Worm (Caenorhabditis elegans) whole organism, L4 larva: ENCODE data around the gene F46E10.2.

ENCODE experiments used
- F49E8.2 ChIP-seq: sonication (generic microtip); optimal IDR thresholded peaks from 2 replicates; lab custom pipeline; 2016; ENCODE audit warnings: missing compliant biosample characterization, mild to moderate bottlenecking, missing genetic modification characterization, borderline replicate concordance
- R02D3.7 ChIP-seq: fragments of 150-350 bp; sonication (generic microtip); optimal IDR thresholded peaks from 3 replicates; lab custom pipeline; 2014; ENCODE audit warnings: missing biosample characterization, missing genetic modification characterization
- T20F7.1 ChIP-seq: fragments of 200-800 bp; sonication (Bioruptor generic); optimal IDR thresholded peaks from 2 replicates; lab custom pipeline; 2018; ENCODE audit warnings: mild to moderate bottlenecking, missing genetic modification characterization, missing compliant biosample characterization
- T26A8.4 ChIP-seq: fragments of 200-800 bp; sonication (Bioruptor generic); IDR thresholded peaks from 2 replicates; pipeline ENCODE4 v1.3.6; 2022; ENCODE audit warnings: missing genetic modification characterization, missing compliant biosample characterization
- Y105C5A.15 ChIP-seq: fragments of 200-800 bp; sonication (Bioruptor generic); IDR thresholded peaks from 2 replicates; pipeline ENCODE4 v1.3.6; 2022; ENCODE audit warnings: missing genetic modification characterization, missing compliant biosample characterization
- Y48G9A.11 ChIP-seq: fragments of 200-800 bp; sonication (Bioruptor generic); IDR thresholded peaks from 2 replicates; pipeline ENCODE4 v1.3.6; 2022; ENCODE audit warnings: missing genetic modification reagents, missing genetic modification characterization, missing compliant biosample characterization
- Y5F2A.4 ChIP-seq: fragments of 200-800 bp; sonication (Bioruptor generic); optimal IDR thresholded peaks from 2 replicates; lab custom pipeline; 2018; ENCODE audit warnings: mild to moderate bottlenecking, missing genetic modification characterization, missing compliant biosample characterization
- ZK337.2 ChIP-seq: fragments of 200-800 bp; sonication (Bioruptor generic); IDR thresholded peaks from 2 replicates; pipeline ENCODE4 v1.3.6; 2022; ENCODE audit warnings: missing genetic modification reagents, missing genetic modification characterization, missing compliant biosample characterization
- ZK546.5 ChIP-seq, 2 experiments: sonication (generic microtip); optimal IDR thresholded peaks; 2 replicates each; lab custom pipeline; 2017; ENCODE audit warnings: missing biosample characterization in 2 of 2, missing genetic modification characterization in 2 of 2
- aly-2 ChIP-seq: sonication (generic microtip); optimal IDR thresholded peaks from 2 replicates; lab custom pipeline; 2018; ENCODE audit warnings: missing biosample characterization, missing genetic modification characterization
- arid-1 ChIP-seq: fragments of 200-800 bp; sonication (Bioruptor generic); conservative IDR thresholded peaks from 2 replicates; pipeline ENCODE4 v1.3.6; 2022; ENCODE audit warnings: missing genetic modification reagents, missing genetic modification characterization, missing compliant biosample characterization
- ceh-82 ChIP-seq: sonication (generic microtip); optimal IDR thresholded peaks from 2 replicates; lab custom pipeline; 2017; ENCODE audit warnings: missing biosample characterization, missing genetic modification characterization
- daf-12 ChIP-seq: fragments of 150-350 bp; optimal IDR thresholded peaks from 2 replicates; lab custom pipeline; 2014; ENCODE audit warnings: missing biosample characterization, missing genetic modification reagents, missing genetic modification characterization
- daf-16 ChIP-seq, 3 experiments: sonication (generic microtip); optimal IDR thresholded peaks; 2 replicates each; lab custom pipeline; 2016 to 2017; ENCODE audit warnings: missing genetic modification characterization in 3 of 3, missing genetic modification reagents in 3 of 3, mild to moderate bottlenecking in 2 of 3, missing compliant biosample characterization in 2 of 3, missing biosample characterization in 1 of 3, moderate library complexity in 1 of 3
- daf-19 ChIP-seq: fragments of 200-800 bp; sonication (Bioruptor generic); conservative IDR thresholded peaks from 2 replicates; pipeline ENCODE4 v1.3.6; 2022; ENCODE audit warnings: missing genetic modification characterization, missing compliant biosample characterization
- daf-8 ChIP-seq: fragments of 200-800 bp; sonication (Bioruptor generic); IDR thresholded peaks from 2 replicates; pipeline ENCODE4 v1.3.6; 2022; ENCODE audit warnings: missing genetic modification characterization, missing compliant biosample characterization
- dmd-6 ChIP-seq: fragments of 200-800 bp; sonication (Bioruptor generic); IDR thresholded peaks from 2 replicates; pipeline ENCODE4 v1.3.6; 2022; ENCODE audit warnings: missing genetic modification reagents, missing genetic modification characterization, missing compliant biosample characterization
- dmd-8 ChIP-seq: fragments of 200-800 bp; sonication (Bioruptor generic); IDR thresholded peaks from 2 replicates; pipeline ENCODE4 v1.3.6; 2022; ENCODE audit warnings: missing genetic modification characterization, missing compliant biosample characterization
- dmd-9 ChIP-seq: fragments of 200-800 bp; sonication (Bioruptor generic); IDR thresholded peaks from 2 replicates; pipeline ENCODE4 v1.3.6; 2022; ENCODE audit warnings: missing genetic modification reagents, missing genetic modification characterization, missing compliant biosample characterization
- egl-27 ChIP-seq: sonication (generic microtip); optimal IDR thresholded peaks from 3 replicates; lab custom pipeline; 2017; ENCODE audit warnings: missing biosample characterization, missing genetic modification reagents, missing genetic modification characterization
- egl-43 ChIP-seq: fragments of 200-800 bp; sonication (Bioruptor generic); IDR thresholded peaks from 2 replicates; pipeline ENCODE4 v1.3.6; 2022; ENCODE audit warnings: missing genetic modification reagents, missing genetic modification characterization, missing compliant biosample characterization
- fkh-10 ChIP-seq: fragments of 150-350 bp; optimal IDR thresholded peaks from 2 replicates; lab custom pipeline; 2014; ENCODE audit warnings: missing biosample characterization, missing genetic modification reagents, missing genetic modification characterization
- fos-1 ChIP-seq: fragments of 150-350 bp; optimal IDR thresholded peaks from 2 replicates; lab custom pipeline; 2014; ENCODE audit warnings: missing biosample characterization, missing genetic modification characterization
- hif-1 ChIP-seq, 2 experiments: sonication (generic microtip); optimal IDR thresholded peaks; 2 replicates each; lab custom pipeline; 2016 to 2017; ENCODE audit warnings: missing compliant biosample characterization in 2 of 2, missing genetic modification characterization in 2 of 2, missing genetic modification reagents in 2 of 2, missing genotype in 2 of 2, mild to moderate bottlenecking in 1 of 2
- hlh-11 ChIP-seq: fragments of 200-800 bp; sonication (Bioruptor generic); optimal IDR thresholded peaks from 2 replicates; lab custom pipeline; 2018; ENCODE audit warnings: mild to moderate bottlenecking, missing genetic modification characterization, missing compliant biosample characterization
- hlh-30 ChIP-seq: sonication (generic microtip); optimal IDR thresholded peaks from 2 replicates; lab custom pipeline; 2017; ENCODE audit warnings: antibody characterized with exemption, mild to moderate bottlenecking, missing genetic modification characterization, missing compliant biosample characterization; ENCODE audit not compliant: insufficient read depth
- jun-1 ChIP-seq: fragments of 150-350 bp; optimal IDR thresholded peaks from 2 replicates; lab custom pipeline; 2014; ENCODE audit warnings: missing biosample characterization, missing genetic modification reagents, missing genetic modification characterization
- lim-7 ChIP-seq: fragments of 200-800 bp; sonication (Bioruptor generic); IDR thresholded peaks from 2 replicates; pipeline ENCODE4 v1.3.6; 2022; ENCODE audit warnings: missing genetic modification characterization, missing compliant biosample characterization
- lin-15B ChIP-seq: fragments of 150-350 bp; sonication (generic microtip); optimal IDR thresholded peaks from 3 replicates; lab custom pipeline; 2014; ENCODE audit warnings: missing biosample characterization, missing genetic modification characterization
- lin-38 ChIP-seq: fragments of 200-800 bp; sonication (Bioruptor generic); IDR thresholded peaks from 2 replicates; pipeline ENCODE4 v1.3.6; 2022; ENCODE audit warnings: missing genetic modification reagents, missing genetic modification characterization, missing compliant biosample characterization
- madf-5 ChIP-seq, 2 experiments: fragments of 200-800 bp; sonication (Bioruptor generic); IDR thresholded peaks; 2 replicates each; pipeline ENCODE4 v1.3.6; 2022; ENCODE audit warnings: missing compliant biosample characterization in 2 of 2, missing genetic modification characterization in 2 of 2
- mdt-29 ChIP-seq: fragments of 200-800 bp; sonication (Bioruptor generic); IDR thresholded peaks from 2 replicates; pipeline ENCODE4 v1.3.6; 2022; ENCODE audit warnings: missing genetic modification reagents, missing genetic modification characterization, missing compliant biosample characterization
- mep-1 ChIP-seq: fragments of 150-350 bp; sonication (generic microtip); optimal IDR thresholded peaks from 3 replicates; lab custom pipeline; 2014; ENCODE audit warnings: missing biosample characterization, missing genetic modification characterization
- mes-2 ChIP-seq: sonication (generic microtip); optimal IDR thresholded peaks from 2 replicates; lab custom pipeline; 2016; ENCODE audit warnings: missing genotype, mild to moderate bottlenecking, missing genetic modification characterization, missing compliant biosample characterization; ENCODE audit not compliant: poor library complexity, severe bottlenecking
- mxl-3 ChIP-seq: fragments of 200-800 bp; sonication (Bioruptor generic); optimal IDR thresholded peaks from 2 replicates; lab custom pipeline; 2018; ENCODE audit warnings: mild to moderate bottlenecking, missing genetic modification characterization, missing compliant biosample characterization
- nhr-10 ChIP-seq: fragments of 150-350 bp; optimal IDR thresholded peaks from 2 replicates; lab custom pipeline; 2014; ENCODE audit warnings: missing biosample characterization, missing genetic modification characterization
- nhr-102 ChIP-seq: sonication (generic microtip); optimal IDR thresholded peaks from 2 replicates; lab custom pipeline; 2016; ENCODE audit warnings: mild to moderate bottlenecking, missing genetic modification characterization, moderate library complexity, missing compliant biosample characterization
- nhr-25 ChIP-seq: sonication (generic microtip); optimal IDR thresholded peaks from 2 replicates; lab custom pipeline; 2017; ENCODE audit warnings: missing genetic modification characterization, mild to moderate bottlenecking, missing compliant biosample characterization, antibody characterized with exemption, moderate library complexity, borderline replicate concordance; ENCODE audit not compliant: insufficient read depth
- nhr-48 ChIP-seq: sonication (generic microtip); optimal IDR thresholded peaks from 2 replicates; lab custom pipeline; 2016; ENCODE audit warnings: mild to moderate bottlenecking, missing genetic modification characterization, missing compliant biosample characterization
- pha-4 ChIP-seq, 2 experiments: fragments of 150-350 bp in 1 of 2; fragments of 200-800 bp in 1 of 2; sonication (Bioruptor generic) in 1 of 2; IDR thresholded peaks in 1 of 2; optimal IDR thresholded peaks in 1 of 2; 2 replicates each; pipeline versions ENCODE4 v1.3.6 to Lab custom; 2014 to 2022; ENCODE audit warnings: missing genetic modification characterization in 2 of 2, missing genetic modification reagents in 2 of 2, missing biosample characterization in 1 of 2, missing compliant biosample characterization in 1 of 2
- rbr-2 ChIP-seq: sonication (generic microtip); optimal IDR thresholded peaks from 2 replicates; lab custom pipeline; 2016; ENCODE audit warnings: missing genotype, missing genetic modification characterization, missing compliant biosample characterization
- set-16 ChIP-seq: fragments of 200-800 bp; sonication (Bioruptor generic); IDR thresholded peaks from 2 replicates; pipeline ENCODE4 v1.3.6; 2022; ENCODE audit warnings: missing genetic modification reagents, missing genetic modification characterization, missing compliant biosample characterization
- skn-1 ChIP-seq: fragments of 150-350 bp; optimal IDR thresholded peaks from 2 replicates; lab custom pipeline; 2014; ENCODE audit warnings: missing biosample characterization, missing genetic modification characterization
- snpc-1.2 ChIP-seq: fragments of 200-800 bp; sonication (Bioruptor generic); IDR thresholded peaks from 2 replicates; pipeline ENCODE4 v1.3.6; 2022; ENCODE audit warnings: missing genetic modification reagents, missing genetic modification characterization, missing compliant biosample characterization
- unc-130 ChIP-seq: sonication (generic microtip); optimal IDR thresholded peaks from 2 replicates; lab custom pipeline; 2016; ENCODE audit warnings: missing genetic modification reagents, missing genetic modification characterization, missing compliant biosample characterization
- unc-62 ChIP-seq, 3 experiments: fragments of 150-350 bp in 1 of 3; sonication (generic microtip); optimal IDR thresholded peaks in 2 of 3; peaks in 1 of 3; 1 replicate in 1 of 3; 2 replicates in 2 of 3; lab custom pipeline; 2014 to 2017; ENCODE audit warnings: missing biosample characterization in 3 of 3, missing genetic modification characterization in 3 of 3, missing genetic modification reagents in 3 of 3, missing genotype in 1 of 3
- zag-1 ChIP-seq: fragments of 150-350 bp; optimal IDR thresholded peaks from 2 replicates; lab custom pipeline; 2014; ENCODE audit warnings: missing biosample characterization, missing genetic modification characterization
- zfp-2 ChIP-seq: sonication (generic microtip); optimal IDR thresholded peaks from 2 replicates; lab custom pipeline; 2016; ENCODE audit warnings: mild to moderate bottlenecking, missing genetic modification characterization, missing compliant biosample characterization
- ztf-11 ChIP-seq: fragments of 150-350 bp; optimal IDR thresholded peaks from 2 replicates; lab custom pipeline; 2014; ENCODE audit warnings: missing biosample characterization, missing genetic modification characterization
- ztf-7 ChIP-seq: fragments of 150-350 bp; optimal IDR thresholded peaks from 2 replicates; lab custom pipeline; 2014; ENCODE audit warnings: missing biosample characterization, missing genetic modification characterization

F46E10.2 gene

DNA sequence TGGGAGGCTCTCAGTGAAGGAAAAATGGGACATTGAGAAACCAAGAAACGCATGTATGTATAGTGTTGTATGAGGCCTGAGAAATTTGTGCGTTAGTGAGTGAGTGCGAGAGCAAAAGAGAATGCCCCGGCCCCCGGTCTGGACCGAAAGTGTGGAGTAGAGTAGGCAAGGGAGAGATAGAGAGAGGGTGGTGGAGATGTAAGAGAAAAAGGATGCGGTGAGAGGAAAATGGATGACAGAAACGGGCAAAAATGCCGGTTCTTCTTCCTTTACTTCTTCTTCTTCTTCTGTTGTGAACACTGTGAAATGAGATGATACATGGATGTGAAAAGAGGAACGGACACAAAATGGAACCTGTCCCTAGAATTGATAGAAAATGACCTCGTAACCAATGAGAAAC lies 18.1 kb downstream of the F46E10.2 start (continued):
- TF ChIP-seq F49E8.2 (tag; lab: Kevin White, UChicago) = no peak
- TF ChIP-seq nhr-102 (tag; lab: Kevin White, UChicago) = no peak
- no peak for TF ChIP-seq ZK337.2 (GFP tag; lab: Robert Waterston, UW)
- TF ChIP-seq T26A8.4 = no peak
- no peak for TF ChIP-seq dmd-9 (GFP tag; lab: Robert Waterston, UW)
- no peak for TF ChIP-seq snpc-1.2 (GFP tag; lab: Robert Waterston, UW)
- TF ChIP-seq mdt-29 (GFP tag; lab: Robert Waterston, UW) = no peak
- no peak for TF ChIP-seq Y48G9A.11 (GFP tag; lab: Robert Waterston, UW)
- TF ChIP-seq ZK546.5 (tag; optimal IDR thresholded peaks at IDR 0.05; lab: Kevin White, UChicago) = no peak
- TF ChIP-seq madf-5 (GFP tag; IDR thresholded peaks at IDR 0.05; lab: Robert Waterston, UW) = no peak
- 0 out of 2 replicates have a peak, but pooled peaks have one; percentile 58 for TF ChIP-seq egl-43 (GFP tag; lab: Robert Waterston, UW)
- TF ChIP-seq dmd-6 (GFP tag; lab: Robert Waterston, UW) = no peak
- no peak for TF ChIP-seq mes-2 (tag; lab: Kevin White, UChicago)
- no peak for TF ChIP-seq ztf-11
- TF ChIP-seq zfp-2 (tag; lab: Kevin White, UChicago) = no peak
- TF ChIP-seq R02D3.7 (tag; lab: Kevin White, UChicago) = no peak
- TF ChIP-seq egl-27 = no peak
- TF ChIP-seq set-16 = no peak
- TF ChIP-seq unc-62 (GFP tag; optimal IDR thresholded peaks at IDR 0.05 in 1 of 2; lab: Kevin White, UChicago) = peak in 1 of 2 experiments; percentile 89
- TF ChIP-seq unc-62 (tag; optimal IDR thresholded peaks at IDR 0.05; lab: Kevin White, UChicago) = no peak
- TF ChIP-seq dmd-8 (GFP tag; lab: Robert Waterston, UW) = no peak
- TF ChIP-seq nhr-10 (tag; lab: Kevin White, UChicago) = no peak
- no peak for TF ChIP-seq skn-1 (tag; lab: Kevin White, UChicago)
- TF ChIP-seq fkh-10 (GFP tag; lab: Kevin White, UChicago) = no peak
- no peak for TF ChIP-seq daf-12
- no peak for TF ChIP-seq hif-1 (tag; optimal IDR thresholded peaks at IDR 0.05; lab: Kevin White, UChicago)
- TF ChIP-seq unc-130 (GFP tag; lab: Kevin White, UChicago) = no peak
- no peak for TF ChIP-seq Y105C5A.15 (GFP tag; lab: Robert Waterston, UW)
- TF ChIP-seq lin-15B = no peak
- no peak for TF ChIP-seq daf-8 (GFP tag; lab: Robert Waterston, UW)
- no peak for TF ChIP-seq pha-4 (GFP tag; IDR thresholded peaks at IDR 0.05; lab: Robert Waterston, UW)
- TF ChIP-seq pha-4 (tag; optimal IDR thresholded peaks at IDR 0.05; lab: Kevin White, UChicago) = no peak
- TF ChIP-seq nhr-48 (tag; lab: Kevin White, UChicago) = no peak
- TF ChIP-seq nhr-25 (tag; lab: Kevin White, UChicago) = no peak
- TF ChIP-seq fos-1 (tag; lab: Kevin White, UChicago) = no peak
- peak; percentile 3 for TF ChIP-seq hlh-11 (tag; lab: Kevin White, UChicago)
- no peak for TF ChIP-seq aly-2 (tag; lab: Kevin White, UChicago)
- TF ChIP-seq mxl-3 (GFP tag; lab: Kevin White, UChicago) = peak; percentile 57
- TF ChIP-seq rbr-2 = peak; percentile 51
- TF ChIP-seq Y5F2A.4 (GFP tag; lab: Kevin White, UChicago) = no peak
- TF ChIP-seq mep-1 (tag; lab: Kevin White, UChicago) = peak; percentile 6
- TF ChIP-seq hlh-30 = no peak
- no peak for TF ChIP-seq lin-38 (GFP tag; lab: Robert Waterston, UW)
- no peak for TF ChIP-seq daf-16 (GFP tag; optimal IDR thresholded peaks at IDR 0.05; lab: Kevin White, UChicago)
- peak; percentile 28 for TF ChIP-seq daf-16 (tag; optimal IDR thresholded peaks at IDR 0.05; lab: Kevin White, UChicago)
- TF ChIP-seq T20F7.1 = no peak
- TF ChIP-seq zag-1 (tag; lab: Kevin White, UChicago) = no peak
- TF ChIP-seq ceh-82 (tag; lab: Kevin White, UChicago) = no peak
- no peak for TF ChIP-seq jun-1
- no peak for TF ChIP-seq ztf-7 (tag; lab: Kevin White, UChicago)
- TF ChIP-seq daf-19 = no peak
- no peak for TF ChIP-seq arid-1 (GFP tag; lab: Robert Waterston, UW)
- TF ChIP-seq lim-7 (GFP tag; lab: Robert Waterston, UW) = no peak
